Fruit fly (Drosophila melanogaster) whole organism, embryonic: Measurements from ENCODE around the gene CG8870.

Experiments
- B-H1 ChIP-seq: fragments of 200-800 bp; sonication (Bioruptor generic); IDR thresholded peaks from 3 replicates; pipeline ENCODE4 v1.3.6; 2022; ENCODE audit warnings: missing biosample characterization, missing genetic modification characterization
- CG10366 ChIP-seq: fragments of 200-800 bp; sonication (Bioruptor generic); IDR thresholded peaks from 2 replicates; pipeline ENCODE4 v1.3.6; 2022; ENCODE audit warnings: missing biosample characterization, missing genetic modification characterization
- CG10565 ChIP-seq: fragments of 200-800 bp; sonication (Bioruptor generic); optimal IDR thresholded peaks from 3 replicates; lab custom pipeline; 2016; ENCODE audit warnings: missing biosample characterization, mild to moderate bottlenecking, missing genetic modification characterization
- CG11456 ChIP-seq: fragments of 200-800 bp; sonication (Bioruptor generic); IDR thresholded peaks from 3 replicates; pipeline ENCODE4 v1.3.6; 2022; ENCODE audit warnings: missing biosample characterization, missing genetic modification characterization
- CG11504 ChIP-seq: fragments of 200-800 bp; sonication (Bioruptor generic); optimal IDR thresholded peaks from 3 replicates; lab custom pipeline; 2019; ENCODE audit warnings: missing biosample characterization, mild to moderate bottlenecking, missing genetic modification characterization, moderate library complexity
- CG12236 ChIP-seq: fragments of 200-800 bp; sonication (Bioruptor generic); optimal IDR thresholded peaks from 2 replicates; lab custom pipeline; 2016; ENCODE audit warnings: missing biosample characterization, missing genetic modification characterization
- CG17385 ChIP-seq: fragments of 200-800 bp; sonication (Bioruptor generic); optimal IDR thresholded peaks from 3 replicates; lab custom pipeline; 2018; ENCODE audit warnings: missing biosample characterization, mild to moderate bottlenecking, missing genetic modification characterization
- CG17612 ChIP-seq: fragments of 200-800 bp; sonication (Bioruptor generic); IDR thresholded peaks from 2 replicates; pipeline ENCODE4 v1.3.6; 2022; ENCODE audit warnings: missing biosample characterization, missing genetic modification characterization
- CG1832 ChIP-seq: fragments of 200-800 bp; sonication (Bioruptor generic); optimal IDR thresholded peaks from 2 replicates; lab custom pipeline; 2017; ENCODE audit warnings: missing biosample characterization, mild to moderate bottlenecking, missing genetic modification characterization, inconsistent platforms
- CG2129 ChIP-seq: fragments of 200-800 bp; sonication (Bioruptor generic); IDR thresholded peaks from 2 replicates; pipeline ENCODE4 v1.3.6; 2022; ENCODE audit warnings: missing biosample characterization, missing genetic modification characterization; ENCODE audit not compliant: partially characterized antibody
- CG3838 ChIP-seq: fragments of 200-800 bp; sonication (Bioruptor generic); optimal IDR thresholded peaks from 3 replicates; lab custom pipeline; 2016; ENCODE audit warnings: missing biosample characterization, missing genetic modification characterization
- CG42726 ChIP-seq: fragments of 200-800 bp; sonication (Bioruptor generic); IDR thresholded peaks from 2 replicates; pipeline ENCODE4 v1.3.6; 2022; ENCODE audit warnings: missing biosample characterization, missing genetic modification characterization; ENCODE audit not compliant: partially characterized antibody
- CG4282 ChIP-seq: fragments of 200-800 bp; sonication (Bioruptor generic); optimal IDR thresholded peaks from 2 replicates; lab custom pipeline; 2016; ENCODE audit warnings: missing biosample characterization, missing genetic modification characterization
- CG7987 ChIP-seq: fragments of 200-800 bp; sonication (Bioruptor generic); optimal IDR thresholded peaks from 2 replicates; lab custom pipeline; 2018; ENCODE audit warnings: missing biosample characterization, mild to moderate bottlenecking, missing genetic modification characterization, moderate library complexity
- Dad ChIP-seq: fragments of 200-800 bp; sonication (Bioruptor generic); optimal IDR thresholded peaks from 3 replicates; lab custom pipeline; 2016; ENCODE audit warnings: missing biosample characterization, missing genetic modification characterization
- Dbx ChIP-seq: fragments of 200-800 bp; sonication (Bioruptor generic); IDR thresholded peaks from 3 replicates; pipeline ENCODE4 v1.3.6; 2022; ENCODE audit warnings: missing biosample characterization, missing genetic modification characterization
- Dll ChIP-seq: fragments of 200-800 bp; sonication (Bioruptor generic); IDR thresholded peaks from 4 replicates; pipeline ENCODE4 v1.3.6; 2022; ENCODE audit warnings: missing biosample characterization, missing genetic modification characterization; ENCODE audit not compliant: partially characterized antibody
- Hey ChIP-seq: fragments of 200-800 bp; sonication (Bioruptor generic); optimal IDR thresholded peaks from 3 replicates; lab custom pipeline; 2018; ENCODE audit warnings: missing biosample characterization, mild to moderate bottlenecking, missing genetic modification characterization
- Hr39 ChIP-seq: fragments of >200 bp; optimal IDR thresholded peaks from 2 replicates; lab custom pipeline; 2017
- Hr51 ChIP-seq, 2 experiments: fragments of 200-800 bp; sonication (Bioruptor generic); optimal IDR thresholded peaks; 2 replicates in 1 of 2; 3 replicates in 1 of 2; lab custom pipeline; 2016 to 2018; ENCODE audit warnings: missing biosample characterization in 2 of 2, missing genetic modification characterization in 2 of 2, mild to moderate bottlenecking in 1 of 2, moderate library complexity in 1 of 2
- Jarid2 ChIP-seq: fragments of 200-800 bp; sonication (Bioruptor generic); optimal IDR thresholded peaks from 3 replicates; lab custom pipeline; 2017; ENCODE audit warnings: mild to moderate bottlenecking, missing biosample characterization, missing genetic modification reagents, missing genetic modification characterization
- NFAT ChIP-seq: fragments of 200-800 bp; sonication (Bioruptor generic); IDR thresholded peaks from 2 replicates; pipeline ENCODE4 v1.3.6; 2022; ENCODE audit warnings: missing biosample characterization, missing genetic modification characterization
- Oli ChIP-seq: fragments of 200-800 bp; sonication (Bioruptor generic); optimal IDR thresholded peaks from 2 replicates; lab custom pipeline; 2018; ENCODE audit warnings: missing biosample characterization, mild to moderate bottlenecking, missing genetic modification characterization, moderate library complexity
- Pdp1 ChIP-seq, 2 experiments: fragments of 200-800 bp; sonication (Bioruptor generic); optimal IDR thresholded peaks; 3 replicates each; lab custom pipeline; 2016; ENCODE audit warnings: missing biosample characterization in 2 of 2, missing genetic modification characterization in 2 of 2, mild to moderate bottlenecking in 1 of 2, moderate library complexity in 1 of 2
- Stat92E ChIP-seq, 3 experiments: fragments of >200 bp in 2 of 3; fragments of 200-800 bp in 1 of 3; sonication (Bioruptor generic) in 1 of 3; optimal IDR thresholded peaks; 2 replicates each; lab custom pipeline; 2017 to 2019; ENCODE audit warnings: missing biosample characterization in 3 of 3, missing genetic modification characterization in 3 of 3, mild to moderate bottlenecking in 1 of 3, moderate library complexity in 1 of 3
- Tbp ChIP-seq: fragments of >200 bp; optimal IDR thresholded peaks from 2 replicates; lab custom pipeline; 2018; ENCODE audit warnings: missing biosample characterization, missing genetic modification characterization
- az2 ChIP-seq: fragments of 200-800 bp; sonication (Bioruptor generic); optimal IDR thresholded peaks from 3 replicates; lab custom pipeline; 2016; ENCODE audit warnings: missing biosample characterization, missing genetic modification characterization
- cas ChIP-seq: fragments of 200-800 bp; sonication (Bioruptor generic); IDR thresholded peaks from 2 replicates; pipeline ENCODE4 v1.3.6; 2022; ENCODE audit warnings: missing biosample characterization, missing genetic modification characterization
- chinmo ChIP-seq: fragments of 200-800 bp; sonication (Bioruptor generic); IDR thresholded peaks from 4 replicates; pipeline ENCODE4 v1.3.6; 2022; ENCODE audit warnings: missing biosample characterization, missing genetic modification characterization; ENCODE audit not compliant: partially characterized antibody
- chm ChIP-seq: fragments of 200-800 bp; sonication (Bioruptor generic); IDR thresholded peaks from 2 replicates; pipeline ENCODE4 v1.3.6; 2022; ENCODE audit warnings: missing biosample characterization, missing genetic modification characterization
- dati ChIP-seq: fragments of 200-800 bp; sonication (Bioruptor generic); IDR thresholded peaks from 2 replicates; pipeline ENCODE4 v1.3.6; 2022; ENCODE audit warnings: missing biosample characterization, missing genetic modification characterization
- grn ChIP-seq: fragments of 200-800 bp; sonication (Bioruptor generic); optimal IDR thresholded peaks from 3 replicates; lab custom pipeline; 2017; ENCODE audit warnings: missing biosample characterization, missing genetic modification characterization
- jing ChIP-seq: fragments of 200-800 bp; sonication (Bioruptor generic); optimal IDR thresholded peaks from 2 replicates; lab custom pipeline; 2018; ENCODE audit warnings: missing biosample characterization, mild to moderate bottlenecking, missing genetic modification characterization
- kni ChIP-seq: fragments of 200-800 bp; sonication (Bioruptor generic); optimal IDR thresholded peaks from 3 replicates; lab custom pipeline; 2017; ENCODE audit warnings: mild to moderate bottlenecking, missing biosample characterization, missing genetic modification reagents, missing genetic modification characterization
- nau ChIP-seq: fragments of 200-800 bp; sonication (Bioruptor generic); optimal IDR thresholded peaks from 3 replicates; lab custom pipeline; 2017; ENCODE audit warnings: missing biosample characterization, mild to moderate bottlenecking, missing genetic modification characterization, missing genetic modification reagents
- nerfin-1 ChIP-seq: fragments of 200-800 bp; sonication (Bioruptor generic); optimal IDR thresholded peaks from 3 replicates; lab custom pipeline; 2019; ENCODE audit warnings: missing biosample characterization, mild to moderate bottlenecking, missing genetic modification characterization, moderate library complexity
- nmo ChIP-seq: fragments of 200-800 bp; sonication (Bioruptor generic); optimal IDR thresholded peaks from 2 replicates; lab custom pipeline; 2018; ENCODE audit warnings: missing biosample characterization, mild to moderate bottlenecking, missing genetic modification characterization, moderate library complexity
- org-1 ChIP-seq: fragments of 200-800 bp; sonication (Bioruptor generic); optimal IDR thresholded peaks from 2 replicates; lab custom pipeline; 2017; ENCODE audit warnings: missing biosample characterization, missing genetic modification characterization
- pho ChIP-seq: fragments of 200-800 bp; sonication (Bioruptor generic); optimal IDR thresholded peaks from 2 replicates; lab custom pipeline; 2016; ENCODE audit warnings: missing biosample characterization, missing genetic modification characterization
- phol ChIP-seq: fragments of 200-800 bp; sonication (Bioruptor generic); optimal IDR thresholded peaks from 3 replicates; lab custom pipeline; 2018; ENCODE audit warnings: missing biosample characterization, mild to moderate bottlenecking, missing genetic modification characterization, moderate library complexity
- pita ChIP-seq: fragments of 200-800 bp; sonication (Bioruptor generic); optimal IDR thresholded peaks from 2 replicates; lab custom pipeline; 2017; ENCODE audit warnings: missing biosample characterization, mild to moderate bottlenecking, missing genetic modification characterization
- pros ChIP-seq: fragments of 200-800 bp; sonication (Bioruptor generic); optimal IDR thresholded peaks from 3 replicates; lab custom pipeline; 2019; ENCODE audit warnings: missing biosample characterization, mild to moderate bottlenecking, missing genetic modification characterization, moderate library complexity
- pzg ChIP-seq: fragments of 200-800 bp; sonication (Bioruptor generic); optimal IDR thresholded peaks from 3 replicates; lab custom pipeline; 2018; ENCODE audit warnings: missing biosample characterization, mild to moderate bottlenecking, missing genetic modification characterization, moderate library complexity
- repo ChIP-seq: fragments of 200-800 bp; sonication (Bioruptor generic); optimal IDR thresholded peaks from 2 replicates; lab custom pipeline; 2016; ENCODE audit warnings: missing biosample characterization, missing genetic modification characterization
- schlank ChIP-seq: fragments of 200-800 bp; sonication (Bioruptor generic); optimal IDR thresholded peaks from 2 replicates; lab custom pipeline; 2018; ENCODE audit warnings: missing biosample characterization, mild to moderate bottlenecking, missing genetic modification characterization
- sisA ChIP-seq: fragments of 200-800 bp; sonication (Bioruptor generic); IDR thresholded peaks from 2 replicates; pipeline ENCODE4 v1.3.6; 2022; ENCODE audit warnings: missing biosample characterization, missing genetic modification characterization
- sna ChIP-seq: fragments of 200-800 bp; sonication (Bioruptor generic); IDR thresholded peaks from 2 replicates; pipeline ENCODE4 v1.3.6; 2022; ENCODE audit warnings: missing biosample characterization, missing genetic modification characterization; ENCODE audit not compliant: partially characterized antibody
- unc-4 ChIP-seq: fragments of 200-800 bp; sonication (Bioruptor generic); IDR thresholded peaks from 2 replicates; pipeline ENCODE4 v1.3.6; 2022; ENCODE audit warnings: missing biosample characterization, missing genetic modification characterization; ENCODE audit not compliant: partially characterized antibody
- usp ChIP-seq: fragments of >200 bp; optimal IDR thresholded peaks from 2 replicates; lab custom pipeline; 2017; ENCODE audit warnings: missing biosample characterization, missing genetic modification characterization
- zfh1 ChIP-seq: fragments of 200-800 bp; sonication (Bioruptor generic); IDR thresholded peaks from 3 replicates; pipeline ENCODE4 v1.3.6; 2022; ENCODE audit warnings: missing biosample characterization, missing genetic modification characterization

Gene CG8870

dm6 chr3R:13401722-13402296, 22.2 kb downstream of the CG8870 start, which contains the start of gene GILT1 (continued):
- no peak for TF ChIP-seq CG7987 (GFP tag; lab: Kevin White, UChicago)
- no peak for TF ChIP-seq CG17385 (GFP tag; lab: Kevin White, UChicago)
- no peak for TF ChIP-seq Oli (tag; lab: Kevin White, UChicago)
- no peak for TF ChIP-seq CG4282 (GFP tag; lab: Kevin White, UChicago)
- no peak for TF ChIP-seq zfh1 (GFP tag; lab: Robert Waterston, UW)
- no peak for TF ChIP-seq nau
- no peak for TF ChIP-seq Hr39 (lab: Kevin White, UChicago)
- no peak for TF ChIP-seq cas (GFP tag; lab: Robert Waterston, UW)
- TF ChIP-seq Dll (GFP tag; lab: Robert Waterston, UW) = peak; percentile 28; the same call in 1 of the 4 replicates
- no peak for TF ChIP-seq CG3838
- no peak for TF ChIP-seq sna (GFP tag; lab: Robert Waterston, UW)
- TF ChIP-seq pros (GFP tag; lab: Kevin White, UChicago) = no peak
- TF ChIP-seq CG10366 (GFP tag; lab: Robert Waterston, UW) = no peak
- TF ChIP-seq dati (GFP tag; lab: Robert Waterston, UW) = no peak
- TF ChIP-seq NFAT (GFP tag; lab: Robert Waterston, UW) = no peak
- TF ChIP-seq nmo (GFP tag; lab: Kevin White, UChicago) = no peak
- TF ChIP-seq nerfin-1 (tag; lab: Kevin White, UChicago) = no peak
- 0 out of 4 replicates have a peak, but pooled peaks have one; percentile 62 for TF ChIP-seq chinmo (GFP tag; lab: Robert Waterston, UW)
- TF ChIP-seq Pdp1 (GFP tag; optimal IDR thresholded peaks at IDR 0.05; lab: Kevin White, UChicago) = peak in 1 of 2 experiments; percentile 31
- no peak for TF ChIP-seq B-H1
- no peak for TF ChIP-seq grn (GFP tag; lab: Kevin White, UChicago)
- no peak for TF ChIP-seq Tbp (GFP tag; lab: Kevin White, UChicago)
- no peak for TF ChIP-seq CG11456 (GFP tag; lab: Robert Waterston, UW)
- TF ChIP-seq org-1 = no peak
- TF ChIP-seq unc-4 = 0 out of 2 replicates have a peak, but pooled peaks have one; percentile 16
- TF ChIP-seq CG17612 (GFP tag; lab: Robert Waterston, UW) = no peak
- TF ChIP-seq CG2129 (GFP tag; lab: Robert Waterston, UW) = no peak
- peak; percentile 0 for TF ChIP-seq kni (GFP tag; lab: Kevin White, UChicago)
- TF ChIP-seq Dad (GFP tag; lab: Kevin White, UChicago) = no peak
- TF ChIP-seq usp (GFP tag; lab: Kevin White, UChicago) = no peak
- no peak for TF ChIP-seq CG10565
- TF ChIP-seq phol = peak; percentile 12
- no peak for TF ChIP-seq repo (GFP tag; lab: Kevin White, UChicago)
- peak in 1 of 3 experiments; percentile 50 for TF ChIP-seq Stat92E (GFP tag; optimal IDR thresholded peaks at IDR 0.05; lab: Kevin White, UChicago)
- no peak for TF ChIP-seq schlank
- TF ChIP-seq pzg = peak; percentile 0
- no peak for TF ChIP-seq Hey (tag; lab: Kevin White, UChicago)
- TF ChIP-seq pita = no peak
- TF ChIP-seq CG42726 = no peak
- no peak for TF ChIP-seq jing (GFP tag; lab: Kevin White, UChicago)
- no peak for TF ChIP-seq Dbx (GFP tag; lab: Robert Waterston, UW)
- TF ChIP-seq chm (GFP tag; lab: Robert Waterston, UW) = peak; percentile 52; the same call in 1 of the 2 replicates
- peak; percentile 65 for TF ChIP-seq Jarid2
- no peak for TF ChIP-seq pho (GFP tag; lab: Kevin White, UChicago)
- no peak for TF ChIP-seq CG11504 (tag; lab: Kevin White, UChicago)
- no peak for TF ChIP-seq Hr51 (GFP tag; optimal IDR thresholded peaks at IDR 0.05; lab: Kevin White, UChicago)
- TF ChIP-seq sisA (GFP tag; lab: Robert Waterston, UW) = no peak
- TF ChIP-seq az2 (GFP tag; lab: Kevin White, UChicago) = no peak
- TF ChIP-seq CG1832 = no peak
- TF ChIP-seq CG12236 (GFP tag; lab: Kevin White, UChicago) = no peak
